Worm (Caenorhabditis elegans) whole organism, young adult: ENCODE measurements around the gene C49C3.20.

Source experiments
- B0019.2 ChIP-seq: fragments of 200-800 bp; sonication (Bioruptor generic); conservative IDR thresholded peaks from 2 replicates; pipeline ENCODE4 v1.3.6; 2022; ENCODE audit warnings: missing genetic modification reagents, missing genetic modification characterization, missing compliant biosample characterization
- F10E7.11 ChIP-seq: sonication (generic microtip); optimal IDR thresholded peaks from 2 replicates; lab custom pipeline; 2017; ENCODE audit warnings: mild to moderate bottlenecking, missing genetic modification characterization, moderate library complexity, missing compliant biosample characterization
- F39B2.1 ChIP-seq: fragments of 200-800 bp; sonication (Bioruptor generic); IDR thresholded peaks from 2 replicates; pipeline ENCODE4 v1.3.6; 2022; ENCODE audit warnings: missing genetic modification reagents, missing genetic modification characterization, missing compliant biosample characterization
- F52B5.7 ChIP-seq: sonication (generic microtip); optimal IDR thresholded peaks from 2 replicates; lab custom pipeline; 2016; ENCODE audit warnings: mild to moderate bottlenecking, missing genetic modification characterization, missing compliant biosample characterization
- T07F8.4 ChIP-seq: sonication (generic microtip); optimal IDR thresholded peaks from 2 replicates; lab custom pipeline; 2016; ENCODE audit warnings: mild to moderate bottlenecking, missing genetic modification characterization, moderate library complexity, missing compliant biosample characterization
- Y53G8AR.9 ChIP-seq: fragments of 200-800 bp; sonication (Bioruptor generic); conservative IDR thresholded peaks from 2 replicates; pipeline ENCODE4 v1.3.6; 2022; ENCODE audit warnings: missing genetic modification reagents, missing genetic modification characterization, missing compliant biosample characterization
- Y67H2A.10 ChIP-seq: fragments of 200-800 bp; sonication (Bioruptor generic); conservative IDR thresholded peaks from 2 replicates; pipeline ENCODE4 v1.3.6; 2022; ENCODE audit warnings: missing genetic modification reagents, missing genetic modification characterization, missing compliant biosample characterization
- ZK185.1 ChIP-seq: sonication (generic microtip); optimal IDR thresholded peaks from 2 replicates; lab custom pipeline; 2016; ENCODE audit warnings: mild to moderate bottlenecking, missing genetic modification characterization, missing compliant biosample characterization; ENCODE audit not compliant: poor library complexity, severe bottlenecking
- aptf-3 ChIP-seq: fragments of 200-800 bp; sonication (Bioruptor generic); IDR thresholded peaks from 2 replicates; pipeline ENCODE4 v1.3.6; 2022; ENCODE audit warnings: missing genetic modification characterization, missing compliant biosample characterization
- atf-7 ChIP-seq: sonication (generic microtip); optimal IDR thresholded peaks from 2 replicates; lab custom pipeline; 2017; ENCODE audit warnings: mild to moderate bottlenecking, missing genetic modification characterization, missing compliant biosample characterization
- cebp-1 ChIP-seq, 2 experiments: fragments of 200-800 bp in 1 of 2; sonication (Bioruptor generic) in 1 of 2; sonication (generic microtip) in 1 of 2; IDR thresholded peaks in 1 of 2; optimal IDR thresholded peaks in 1 of 2; 2 replicates each; pipeline versions ENCODE4 v1.3.6 to Lab custom; 2017 to 2022; ENCODE audit warnings: missing compliant biosample characterization in 2 of 2, missing genetic modification characterization in 2 of 2, mild to moderate bottlenecking in 1 of 2, missing genetic modification reagents in 1 of 2, moderate library complexity in 1 of 2
- cebp-2 ChIP-seq: fragments of 200-800 bp; sonication (Bioruptor generic); IDR thresholded peaks from 2 replicates; pipeline ENCODE4 v1.3.6; 2022; ENCODE audit warnings: missing genetic modification characterization, missing compliant biosample characterization
- ceh-40 ChIP-seq: fragments of 200-800 bp; sonication (Bioruptor generic); IDR thresholded peaks from 2 replicates; pipeline ENCODE4 v1.3.6; 2022; ENCODE audit warnings: missing genetic modification characterization, missing compliant biosample characterization
- dpl-1 ChIP-seq: fragments of 150-350 bp; optimal IDR thresholded peaks from 2 replicates; lab custom pipeline; 2014; ENCODE audit warnings: missing biosample characterization, missing genetic modification reagents, missing genetic modification characterization
- egl-18 ChIP-seq: fragments of 200-800 bp; sonication (Bioruptor generic); IDR thresholded peaks from 2 replicates; pipeline ENCODE4 v1.3.6; 2022; ENCODE audit warnings: missing genetic modification reagents, missing genetic modification characterization, missing compliant biosample characterization
- egl-44 ChIP-seq: fragments of 200-800 bp; sonication (Bioruptor generic); IDR thresholded peaks from 2 replicates; pipeline ENCODE4 v1.3.6; 2022; ENCODE audit warnings: missing genetic modification reagents, missing genetic modification characterization, missing compliant biosample characterization
- him-1 ChIP-seq: sonication (generic microtip); optimal IDR thresholded peaks from 2 replicates; lab custom pipeline; 2016; ENCODE audit warnings: missing genotype, missing genetic modification reagents, missing genetic modification characterization, missing compliant biosample characterization
- hmg-1.2 ChIP-seq: fragments of 200-800 bp; sonication (Bioruptor generic); IDR thresholded peaks from 2 replicates; pipeline ENCODE4 v1.3.6; 2022; ENCODE audit warnings: missing genetic modification reagents, missing genetic modification characterization, missing compliant biosample characterization
- hmg-20 ChIP-seq: fragments of 200-800 bp; sonication (Bioruptor generic); IDR thresholded peaks from 2 replicates; pipeline ENCODE4 v1.3.6; 2022; ENCODE audit warnings: missing genetic modification reagents, missing genetic modification characterization, missing compliant biosample characterization
- hsf-1 ChIP-seq: fragments of 200-800 bp; sonication (Bioruptor generic); IDR thresholded peaks from 2 replicates; pipeline ENCODE4 v1.3.6; 2022; ENCODE audit warnings: missing genetic modification reagents, missing genetic modification characterization, missing compliant biosample characterization
- let-607 ChIP-seq, 2 experiments: fragments of 200-800 bp in 1 of 2; sonication (Bioruptor generic) in 1 of 2; sonication (generic microtip) in 1 of 2; optimal IDR thresholded peaks; 2 replicates each; lab custom pipeline; 2016 to 2018; ENCODE audit warnings: mild to moderate bottlenecking in 2 of 2, missing compliant biosample characterization in 2 of 2, missing genetic modification characterization in 2 of 2, moderate library complexity in 2 of 2, missing genotype in 1 of 2
- lin-35 ChIP-seq, 3 experiments: fragments of 150-350 bp in 2 of 3; sonication (generic microtip) in 1 of 3; optimal IDR thresholded peaks; 2 replicates each; lab custom pipeline; 2014 to 2018; ENCODE audit warnings: missing biosample characterization in 3 of 3, missing genetic modification characterization in 3 of 3, missing genetic modification reagents in 3 of 3
- lin-40 ChIP-seq: sonication (generic microtip); optimal IDR thresholded peaks from 2 replicates; lab custom pipeline; 2016; ENCODE audit warnings: missing genetic modification characterization, mild to moderate bottlenecking, missing compliant biosample characterization, missing genotype, missing genetic modification reagents
- lin-54 ChIP-seq: fragments of 200-800 bp; sonication (Bioruptor generic); optimal IDR thresholded peaks from 2 replicates; lab custom pipeline; 2018; ENCODE audit warnings: mild to moderate bottlenecking, missing genetic modification characterization, missing compliant biosample characterization
- lsl-1 ChIP-seq: fragments of 200-800 bp; sonication (Bioruptor generic); optimal IDR thresholded peaks from 2 replicates; lab custom pipeline; 2018; ENCODE audit warnings: mild to moderate bottlenecking, missing genetic modification characterization, moderate library complexity, missing compliant biosample characterization
- lsy-27 ChIP-seq: sonication (generic microtip); optimal IDR thresholded peaks from 2 replicates; lab custom pipeline; 2017; ENCODE audit warnings: missing genetic modification characterization, mild to moderate bottlenecking, missing compliant biosample characterization, antibody characterized with exemption, missing genotype, borderline replicate concordance; ENCODE audit not compliant: insufficient read depth
- madf-6 ChIP-seq: fragments of 200-800 bp; sonication (Bioruptor generic); IDR thresholded peaks from 2 replicates; pipeline ENCODE4 v1.3.6; 2022; ENCODE audit warnings: missing genetic modification reagents, missing genetic modification characterization, missing compliant biosample characterization
- madf-8 ChIP-seq: fragments of 200-800 bp; sonication (Bioruptor generic); conservative IDR thresholded peaks from 2 replicates; pipeline ENCODE4 v1.3.6; 2022; ENCODE audit warnings: missing genetic modification reagents, missing genetic modification characterization, missing compliant biosample characterization
- nfyb-1 ChIP-seq: fragments of 200-800 bp; sonication (Bioruptor generic); IDR thresholded peaks from 2 replicates; pipeline ENCODE4 v1.3.6; 2022; ENCODE audit warnings: missing genetic modification reagents, missing genetic modification characterization, missing compliant biosample characterization
- nhr-120 ChIP-seq: fragments of 200-800 bp; sonication (Bioruptor generic); IDR thresholded peaks from 2 replicates; pipeline ENCODE4 v1.3.6; 2022; ENCODE audit warnings: missing genetic modification characterization, missing compliant biosample characterization
- rcor-1 ChIP-seq: fragments of 200-800 bp; sonication (Bioruptor generic); IDR thresholded peaks from 2 replicates; pipeline ENCODE4 v1.3.6; 2022; ENCODE audit warnings: missing genetic modification reagents, missing genetic modification characterization, missing compliant biosample characterization
- rec-8 ChIP-seq, 2 experiments: sonication (generic microtip); optimal IDR thresholded peaks; 2 replicates each; lab custom pipeline; 2016; ENCODE audit warnings: mild to moderate bottlenecking in 2 of 2, missing genetic modification characterization in 2 of 2, missing genetic modification reagents in 2 of 2, missing genotype in 2 of 2, missing biosample characterization in 1 of 2, missing compliant biosample characterization in 1 of 2, moderate library complexity in 1 of 2
- repo-1 ChIP-seq: sonication (generic microtip); optimal IDR thresholded peaks from 2 replicates; lab custom pipeline; 2017; ENCODE audit warnings: mild to moderate bottlenecking, missing genetic modification characterization, missing compliant biosample characterization
- sdz-38 ChIP-seq: sonication (generic microtip); optimal IDR thresholded peaks from 2 replicates; lab custom pipeline; 2016; ENCODE audit warnings: missing genotype, missing genetic modification characterization, missing compliant biosample characterization
- snpc-3.4 ChIP-seq: sonication (generic microtip); optimal IDR thresholded peaks from 2 replicates; lab custom pipeline; 2017; ENCODE audit warnings: missing genetic modification characterization, mild to moderate bottlenecking, missing compliant biosample characterization, antibody characterized with exemption, moderate library complexity, missing genotype, missing genetic modification reagents
- snpc-4 ChIP-seq, 5 experiments: fragments of 150-350 bp in 1 of 5; sonication (generic microtip) in 4 of 5; optimal IDR thresholded peaks; 2 replicates each; lab custom pipeline; 2014 to 2018; ENCODE audit warnings: missing genetic modification characterization in 5 of 5, missing biosample characterization in 3 of 5, antibody characterized with exemption in 2 of 5, mild to moderate bottlenecking in 2 of 5, missing compliant biosample characterization in 2 of 5, missing genotype in 2 of 5, moderate library complexity in 2 of 5, missing genetic modification reagents in 1 of 5
- somi-1 ChIP-seq: fragments of 200-800 bp; sonication (Bioruptor generic); optimal IDR thresholded peaks from 2 replicates; lab custom pipeline; 2018; ENCODE audit warnings: mild to moderate bottlenecking, missing genetic modification characterization, missing compliant biosample characterization
- sptf-2 ChIP-seq: fragments of 200-800 bp; sonication (Bioruptor generic); optimal IDR thresholded peaks from 2 replicates; lab custom pipeline; 2018; ENCODE audit warnings: mild to moderate bottlenecking, missing genetic modification characterization, missing compliant biosample characterization
- tbx-9 ChIP-seq: sonication (generic microtip); optimal IDR thresholded peaks from 2 replicates; lab custom pipeline; 2016; ENCODE audit warnings: borderline replicate concordance, missing genetic modification characterization, inconsistent platforms, missing compliant biosample characterization
- unc-62 ChIP-seq: fragments of 150-350 bp; optimal IDR thresholded peaks from 2 replicates; lab custom pipeline; 2014; ENCODE audit warnings: missing biosample characterization, missing genetic modification reagents, missing genetic modification characterization
- zfh-2 ChIP-seq: fragments of 200-800 bp; sonication (Bioruptor generic); conservative IDR thresholded peaks from 2 replicates; pipeline ENCODE4 v1.3.6; 2022; ENCODE audit warnings: missing genetic modification reagents, missing genetic modification characterization, missing compliant biosample characterization
- ztf-18 ChIP-seq: sonication (generic microtip); optimal IDR thresholded peaks from 2 replicates; lab custom pipeline; 2016; ENCODE audit warnings: missing genotype, mild to moderate bottlenecking, missing genetic modification characterization, missing compliant biosample characterization

C49C3.20 gene

DNA sequence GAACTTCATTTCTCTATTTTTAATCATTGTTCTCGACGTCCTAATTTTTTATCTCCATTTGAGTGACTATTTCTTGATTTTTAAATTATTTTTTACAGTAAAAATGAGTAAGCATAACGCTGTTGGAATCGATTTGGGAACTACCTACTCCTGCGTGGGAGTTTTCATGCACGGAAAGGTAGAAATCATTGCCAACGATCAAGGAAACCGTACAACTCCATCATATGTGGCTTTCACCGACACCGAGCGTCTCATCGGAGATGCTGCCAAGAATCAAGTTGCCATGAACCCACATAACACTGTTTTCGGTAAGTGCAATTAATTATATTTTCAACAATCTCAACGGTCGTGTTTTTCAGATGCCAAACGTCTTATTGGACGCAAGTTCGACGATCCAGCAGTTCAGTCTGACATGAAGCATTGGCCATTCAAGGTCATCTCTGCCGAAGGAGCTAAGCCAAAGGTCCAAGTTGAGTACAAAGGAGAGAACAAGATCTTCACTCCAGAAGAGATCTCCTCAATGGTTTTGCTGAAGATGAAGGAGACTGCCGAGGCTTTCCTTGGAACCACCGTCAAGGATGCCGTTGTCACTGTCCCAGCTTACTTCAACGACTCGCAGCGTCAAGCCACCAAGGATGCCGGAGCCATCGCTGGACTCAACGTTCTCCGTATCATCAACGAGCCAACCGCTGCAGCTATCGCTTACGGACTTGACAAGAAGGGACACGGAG is 37.3 kb downstream of the C49C3.20 start, which contains the start of gene hsp-1 (continued):
- TF ChIP-seq cebp-2 (GFP tag; lab: Robert Waterston, UW) (0 out of 2 replicates have a peak, but pooled peaks have one; percentile 48), lin-40 (no peak), egl-18 (GFP tag; lab: Robert Waterston, UW) (no peak), snpc-4 (GFP tag; optimal IDR thresholded peaks at IDR 0.05; lab: Kevin White, UChicago) (no peak), snpc-4 (tag; optimal IDR thresholded peaks at IDR 0.05; lab: Kevin White, UChicago) (peak in 1 of 4 experiments; percentile 33), lsy-27 (no peak), hmg-20 (no peak), F39B2.1 (GFP tag; lab: Robert Waterston, UW) (peak; percentile 33; the same call in 1 of the 2 replicates), lsl-1 (peak; percentile 4), madf-6 (GFP tag; lab: Robert Waterston, UW) (peak; percentile 25; the same call in 1 of the 2 replicates), rcor-1 (0 out of 2 replicates have a peak, but pooled peaks have one; percentile 23), sptf-2 (GFP tag; lab: Kevin White, UChicago) (no peak), T07F8.4 (no peak), lin-35 (GFP tag; optimal IDR thresholded peaks at IDR 0.05; lab: Kevin White, UChicago) (no peak), Y67H2A.10 (GFP tag; lab: Robert Waterston, UW) (no peak), tbx-9 (no peak), lin-54 (GFP tag; lab: Kevin White, UChicago) (peak; percentile 1), cebp-1 (GFP tag; IDR thresholded peaks at IDR 0.05; lab: Robert Waterston, UW) (no peak), cebp-1 (tag; optimal IDR thresholded peaks at IDR 0.05; lab: Kevin White, UChicago) (peak; percentile 14), ZK185.1 (tag; lab: Kevin White, UChicago) (peak; percentile 45), somi-1 (GFP tag; lab: Kevin White, UChicago) (no peak), egl-44 (peak; percentile 14; the same call in 1 of the 2 replicates), B0019.2 (no peak), dpl-1 (GFP tag; lab: Kevin White, UChicago) (no peak), ceh-40 (GFP tag; lab: Robert Waterston, UW) (peak; percentile 78; the same call in 1 of the 2 replicates), hsf-1 (GFP tag; lab: Robert Waterston, UW) (peak; percentile 6), F52B5.7 (tag; lab: Kevin White, UChicago) (no peak), nhr-120 (GFP tag; lab: Robert Waterston, UW) (no peak), aptf-3 (GFP tag; lab: Robert Waterston, UW) (peak; percentile 30; the same call in 1 of the 2 replicates), repo-1 (peak; percentile 8), sdz-38 (tag; lab: Kevin White, UChicago) (no peak), let-607 (tag; optimal IDR thresholded peaks at IDR 0.05; lab: Kevin White, UChicago) (no peak), nfyb-1 (peak; percentile 54; the same call in 1 of the 2 replicates), madf-8 (GFP tag; lab: Robert Waterston, UW) (no peak), rec-8 (tag; optimal IDR thresholded peaks at IDR 0.05; lab: Kevin White, UChicago) (no peak), atf-7 (tag; lab: Kevin White, UChicago) (no peak), Y53G8AR.9 (GFP tag; lab: Robert Waterston, UW) (no peak), F10E7.11 (no peak), snpc-3.4 (no peak), unc-62 (GFP tag; lab: Kevin White, UChicago) (no peak), hmg-1.2 (GFP tag; lab: Robert Waterston, UW) (0 out of 2 replicates have a peak, but pooled peaks have one; percentile 4), him-1 (no peak), zfh-2 (GFP tag; lab: Robert Waterston, UW) (peak; percentile 81; the same call in 1 of the 2 replicates), ztf-18 (tag; lab: Kevin White, UChicago) (no peak)
- TF ChIP-seq, all 124 proteins: peak for 26
